Fruit fly (Drosophila melanogaster) whole organism, embryonic: ENCODE results near the gene CG16865.

ENCODE experiments used
- CG10565 ChIP-seq: fragments of 200-800 bp; sonication (Bioruptor generic); optimal IDR thresholded peaks from 3 replicates; lab custom pipeline; 2016; ENCODE audit warnings: missing biosample characterization, mild to moderate bottlenecking, missing genetic modification characterization
- CG12071 ChIP-seq: fragments of 200-800 bp; sonication (Bioruptor generic); optimal IDR thresholded peaks from 3 replicates; lab custom pipeline; 2018; ENCODE audit warnings: missing biosample characterization, mild to moderate bottlenecking, missing genetic modification characterization
- CG12236 ChIP-seq: fragments of 200-800 bp; sonication (Bioruptor generic); optimal IDR thresholded peaks from 2 replicates; lab custom pipeline; 2016; ENCODE audit warnings: missing biosample characterization, missing genetic modification characterization
- CG13624 ChIP-seq: fragments of 200-800 bp; sonication (Bioruptor generic); optimal IDR thresholded peaks from 2 replicates; lab custom pipeline; 2016; ENCODE audit warnings: missing biosample characterization, missing genetic modification characterization
- CG14014 ChIP-seq: fragments of 200-800 bp; sonication (Bioruptor generic); IDR thresholded peaks from 2 replicates; pipeline ENCODE4 v1.3.6; 2022; ENCODE audit warnings: missing biosample characterization, missing genetic modification characterization
- CG14667 ChIP-seq: fragments of 200-800 bp; sonication (Bioruptor generic); IDR thresholded peaks from 2 replicates; pipeline ENCODE4 v1.3.6; 2022; ENCODE audit warnings: missing biosample characterization, missing genetic modification characterization
- CG15601 ChIP-seq: fragments of 200-800 bp; sonication (Bioruptor generic); optimal IDR thresholded peaks from 3 replicates; lab custom pipeline; 2019; ENCODE audit warnings: missing biosample characterization, mild to moderate bottlenecking, missing genetic modification characterization, moderate library complexity
- CG16779 ChIP-seq: fragments of 200-800 bp; sonication (Bioruptor generic); IDR thresholded peaks from 2 replicates; pipeline ENCODE4 v1.3.6; 2022; ENCODE audit warnings: missing biosample characterization, missing genetic modification characterization
- CG17385 ChIP-seq: fragments of 200-800 bp; sonication (Bioruptor generic); optimal IDR thresholded peaks from 3 replicates; lab custom pipeline; 2018; ENCODE audit warnings: missing biosample characterization, mild to moderate bottlenecking, missing genetic modification characterization
- CG17912 ChIP-seq: fragments of 200-800 bp; sonication (Bioruptor generic); optimal IDR thresholded peaks from 2 replicates; lab custom pipeline; 2018; ENCODE audit warnings: missing biosample characterization, mild to moderate bottlenecking, missing genetic modification characterization
- CG2199 ChIP-seq: fragments of 200-800 bp; sonication (Bioruptor generic); IDR thresholded peaks from 3 replicates; pipeline ENCODE4 v1.3.6; 2022; ENCODE audit warnings: missing biosample characterization, missing genetic modification characterization
- CG3726 ChIP-seq: fragments of 200-800 bp; sonication (Bioruptor generic); IDR thresholded peaks from 3 replicates; pipeline ENCODE4, ENCODE4 v1.3.6; 2022; ENCODE audit warnings: missing biosample characterization, missing genetic modification characterization
- CG6689 ChIP-seq: fragments of 200-800 bp; sonication (Bioruptor generic); IDR thresholded peaks from 2 replicates; pipeline ENCODE4 v1.3.6; 2022; ENCODE audit warnings: missing biosample characterization, missing genetic modification characterization
- CG7928 ChIP-seq: fragments of 200-800 bp; sonication (Bioruptor generic); optimal IDR thresholded peaks from 2 replicates; lab custom pipeline; 2017; ENCODE audit warnings: missing biosample characterization, mild to moderate bottlenecking, missing genetic modification characterization
- CG7963 ChIP-seq: fragments of 200-800 bp; sonication (Bioruptor generic); IDR thresholded peaks from 3 replicates; pipeline ENCODE4 v1.3.6; 2022; ENCODE audit warnings: missing biosample characterization, missing genetic modification characterization; ENCODE audit not compliant: partially characterized antibody
- CG8478 ChIP-seq: fragments of >200 bp; optimal IDR thresholded peaks from 2 replicates; lab custom pipeline; 2018
- CG9215 ChIP-seq: fragments of 200-800 bp; sonication (Bioruptor generic); IDR thresholded peaks from 2 replicates; pipeline ENCODE4 v1.3.6; 2022; ENCODE audit warnings: missing biosample characterization, missing genetic modification characterization
- Camta ChIP-seq: fragments of 200-800 bp; sonication (Bioruptor generic); optimal IDR thresholded peaks from 2 replicates; lab custom pipeline; 2016; ENCODE audit warnings: missing biosample characterization, missing genetic modification characterization
- Elba2 ChIP-seq: fragments of 200-800 bp; sonication (Bioruptor generic); optimal IDR thresholded peaks from 3 replicates; lab custom pipeline; 2016; ENCODE audit warnings: missing biosample characterization, missing genetic modification characterization
- Gug ChIP-seq: fragments of 200-800 bp; sonication (Bioruptor generic); IDR thresholded peaks from 4 replicates; pipeline ENCODE4 v1.3.6; 2022; ENCODE audit warnings: missing biosample characterization, missing genetic modification characterization
- Hey ChIP-seq: fragments of 200-800 bp; sonication (Bioruptor generic); optimal IDR thresholded peaks from 3 replicates; lab custom pipeline; 2018; ENCODE audit warnings: missing biosample characterization, mild to moderate bottlenecking, missing genetic modification characterization
- Jarid2 ChIP-seq: fragments of 200-800 bp; sonication (Bioruptor generic); optimal IDR thresholded peaks from 3 replicates; lab custom pipeline; 2017; ENCODE audit warnings: mild to moderate bottlenecking, missing biosample characterization, missing genetic modification reagents, missing genetic modification characterization
- Myb ChIP-seq: fragments of 200-800 bp; sonication (Bioruptor generic); optimal IDR thresholded peaks from 2 replicates; lab custom pipeline; 2016; ENCODE audit warnings: missing biosample characterization, missing genetic modification characterization
- Nf-YA ChIP-seq: fragments of 200-800 bp; sonication (Bioruptor generic); IDR thresholded peaks from 2 replicates; pipeline ENCODE4 v1.3.6; 2022; ENCODE audit warnings: missing biosample characterization, missing genetic modification characterization
- Nf-YC ChIP-seq: fragments of 200-800 bp; optimal IDR thresholded peaks from 3 replicates; lab custom pipeline; 2019; ENCODE audit warnings: missing biosample characterization, mild to moderate bottlenecking, missing genetic modification characterization, moderate library complexity
- Sry-δ ChIP-seq: fragments of 200-800 bp; sonication (Bioruptor generic); optimal IDR thresholded peaks from 2 replicates; lab custom pipeline; 2016; ENCODE audit warnings: missing biosample characterization, missing genetic modification characterization
- Usf ChIP-seq: fragments of 200-800 bp; sonication (Bioruptor generic); optimal IDR thresholded peaks from 2 replicates; lab custom pipeline; 2017; ENCODE audit warnings: missing genotype, missing biosample characterization, missing genetic modification characterization
- Xbp1 ChIP-seq: fragments of 200-800 bp; sonication (Bioruptor generic); optimal IDR thresholded peaks from 3 replicates; lab custom pipeline; 2016; ENCODE audit warnings: missing biosample characterization, mild to moderate bottlenecking, missing genetic modification characterization
- ac ChIP-seq: fragments of 200-800 bp; sonication (Bioruptor generic); optimal IDR thresholded peaks from 3 replicates; lab custom pipeline; 2017; ENCODE audit warnings: missing biosample characterization, mild to moderate bottlenecking, missing genetic modification characterization
- ash1 ChIP-seq: fragments of 200-800 bp; sonication (Bioruptor generic); optimal IDR thresholded peaks from 2 replicates; lab custom pipeline; 2018; ENCODE audit warnings: missing biosample characterization, mild to moderate bottlenecking, missing genetic modification characterization
- az2 ChIP-seq: fragments of 200-800 bp; sonication (Bioruptor generic); optimal IDR thresholded peaks from 3 replicates; lab custom pipeline; 2016; ENCODE audit warnings: missing biosample characterization, missing genetic modification characterization
- br ChIP-seq: fragments of >200 bp; optimal IDR thresholded peaks from 2 replicates; lab custom pipeline; 2017
- chinmo ChIP-seq: fragments of 200-800 bp; sonication (Bioruptor generic); IDR thresholded peaks from 4 replicates; pipeline ENCODE4 v1.3.6; 2022; ENCODE audit warnings: missing biosample characterization, missing genetic modification characterization; ENCODE audit not compliant: partially characterized antibody
- danr ChIP-seq: fragments of 200-800 bp; sonication (Bioruptor generic); IDR thresholded peaks from 2 replicates; pipeline ENCODE4 v1.3.6; 2022; ENCODE audit warnings: missing biosample characterization, missing genetic modification characterization
- dm ChIP-seq: fragments of 200-800 bp; sonication (Bioruptor generic); optimal IDR thresholded peaks from 3 replicates; lab custom pipeline; 2016; ENCODE audit warnings: missing biosample characterization, missing genetic modification characterization
- fd102C ChIP-seq: fragments of 200-800 bp; sonication (Bioruptor generic); optimal IDR thresholded peaks from 2 replicates; lab custom pipeline; 2018; ENCODE audit warnings: missing biosample characterization, mild to moderate bottlenecking, missing genetic modification characterization, moderate library complexity
- gcm ChIP-seq: fragments of 200-800 bp; sonication (Bioruptor generic); optimal IDR thresholded peaks from 2 replicates; lab custom pipeline; 2019; ENCODE audit warnings: missing biosample characterization, mild to moderate bottlenecking, missing genetic modification characterization, moderate library complexity
- insv ChIP-seq, 2 experiments: fragments of 200-800 bp; sonication (Bioruptor generic); optimal IDR thresholded peaks; 3 replicates each; lab custom pipeline; 2016 to 2018; ENCODE audit warnings: missing biosample characterization in 2 of 2, missing genetic modification characterization in 2 of 2
- jing ChIP-seq: fragments of 200-800 bp; sonication (Bioruptor generic); optimal IDR thresholded peaks from 2 replicates; lab custom pipeline; 2018; ENCODE audit warnings: missing biosample characterization, mild to moderate bottlenecking, missing genetic modification characterization
- klu ChIP-seq: fragments of 200-800 bp; sonication (Bioruptor generic); IDR thresholded peaks from 2 replicates; pipeline ENCODE4 v1.3.6; 2022; ENCODE audit warnings: missing biosample characterization, missing genetic modification characterization
- luna ChIP-seq: fragments of 200-800 bp; sonication (Bioruptor generic); optimal IDR thresholded peaks from 2 replicates; lab custom pipeline; 2016; ENCODE audit warnings: missing biosample characterization, missing genetic modification characterization
- pb ChIP-seq: fragments of 200-800 bp; sonication (Bioruptor generic); optimal IDR thresholded peaks from 3 replicates; lab custom pipeline; 2016; ENCODE audit warnings: missing biosample characterization, missing genetic modification characterization
- pum ChIP-seq: fragments of 200-800 bp; sonication (Bioruptor generic); optimal IDR thresholded peaks from 2 replicates; lab custom pipeline; 2016; ENCODE audit warnings: missing biosample characterization, missing genetic modification characterization
- scrt ChIP-seq: fragments of 200-800 bp; sonication (Bioruptor generic); optimal IDR thresholded peaks from 2 replicates; lab custom pipeline; 2018; ENCODE audit warnings: missing biosample characterization, mild to moderate bottlenecking, missing genetic modification characterization, moderate library complexity
- seq ChIP-seq: fragments of 200-800 bp; sonication (Bioruptor generic); IDR thresholded peaks from 2 replicates; pipeline ENCODE4 v1.3.6; 2022; ENCODE audit warnings: missing biosample characterization, missing genetic modification characterization
- shn ChIP-seq: fragments of 200-800 bp; sonication (Bioruptor generic); optimal IDR thresholded peaks from 3 replicates; lab custom pipeline; 2016; ENCODE audit warnings: missing biosample characterization, missing genetic modification characterization
- tna ChIP-seq: fragments of 200-800 bp; sonication (Bioruptor generic); IDR thresholded peaks from 2 replicates; pipeline ENCODE4 v1.3.6; 2022; ENCODE audit warnings: missing biosample characterization, missing genetic modification characterization; ENCODE audit not compliant: partially characterized antibody
- vnd ChIP-seq: fragments of 200-800 bp; sonication (Bioruptor generic); IDR thresholded peaks from 3 replicates; pipeline ENCODE4 v1.3.6; 2022; ENCODE audit warnings: missing biosample characterization, missing genetic modification characterization; ENCODE audit not compliant: partially characterized antibody
- zen ChIP-seq: fragments of 200-800 bp; sonication (Bioruptor generic); optimal IDR thresholded peaks from 3 replicates; lab custom pipeline; 2018; ENCODE audit warnings: missing biosample characterization, mild to moderate bottlenecking, missing genetic modification characterization, moderate library complexity

CG16865 gene

DNA sequence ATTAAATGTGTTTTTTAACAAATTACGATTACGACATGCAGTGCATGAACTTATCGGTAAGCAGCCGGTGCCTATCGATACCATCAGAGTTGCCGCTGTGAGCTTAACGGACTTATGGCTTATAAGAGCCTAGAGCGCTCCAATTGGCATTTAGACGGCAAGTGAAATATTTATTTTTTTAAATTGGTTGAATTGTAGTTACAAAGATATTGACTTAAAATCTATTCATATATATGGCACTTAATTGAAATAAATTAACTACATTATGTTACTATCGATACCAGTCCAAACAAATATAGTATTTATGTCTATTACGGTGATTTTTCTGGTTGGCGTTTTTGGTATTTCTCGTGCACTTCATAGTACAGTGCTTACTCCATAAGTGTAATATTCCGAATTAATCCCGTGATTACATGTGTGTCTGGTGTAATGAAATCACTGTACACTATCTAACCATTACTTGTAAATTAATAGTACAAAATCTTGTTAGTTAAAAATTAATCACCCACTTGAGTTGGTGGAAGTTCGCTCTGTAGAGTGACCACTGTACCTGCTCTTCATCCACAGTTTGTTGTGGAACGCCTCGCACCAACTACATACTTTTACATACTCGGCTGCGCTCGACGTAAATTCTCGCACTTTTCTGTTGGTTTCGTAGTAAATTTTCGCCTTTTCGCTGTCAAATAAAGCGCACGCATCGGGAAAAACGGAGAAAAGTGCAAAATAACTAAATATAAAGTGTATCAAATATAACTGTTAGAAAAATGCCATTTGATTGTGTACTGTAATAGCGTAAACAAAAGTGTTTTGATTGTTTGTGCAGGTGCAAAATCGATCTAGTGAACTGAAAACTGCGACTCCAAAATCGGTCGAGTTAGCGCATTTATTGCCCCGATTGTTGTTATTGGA, 23.9 kb downstream of the CG16865 start, which contains the start of the genes mRpS23 and CenG1A (continued):
- TF ChIP-seq CG16779 (GFP tag; lab: Robert Waterston, UW) (peak; percentile 100), scrt (peak; percentile 99), chinmo (GFP tag; lab: Robert Waterston, UW) (0 out of 4 replicates have a peak, but pooled peaks have one; percentile 36), Xbp1 (GFP tag; lab: Kevin White, UChicago) (peak; percentile 100), Camta (GFP tag; lab: Kevin White, UChicago) (peak; percentile 99), fd102C (GFP tag; lab: Kevin White, UChicago) (peak; percentile 98), zen (tag; lab: Kevin White, UChicago) (peak; percentile 100), pum (peak; percentile 100), gcm (GFP tag; lab: Kevin White, UChicago) (peak; percentile 100), insv (GFP tag; optimal IDR thresholded peaks at IDR 0.05; lab: Kevin White, UChicago) (peak; percentile 73 to 89), az2 (peak; percentile 100), CG12236 (GFP tag; lab: Kevin White, UChicago) (peak; percentile 99), CG6689 (GFP tag; lab: Robert Waterston, UW) (peak; percentile 100), Myb (GFP tag; lab: Kevin White, UChicago) (peak; percentile 96), CG17912 (GFP tag; lab: Kevin White, UChicago) (peak; percentile 99), CG12071 (GFP tag; lab: Kevin White, UChicago) (peak; percentile 100), CG14014 (GFP tag; lab: Robert Waterston, UW) (peak; percentile 100), CG10565 (GFP tag; lab: Kevin White, UChicago) (peak; percentile 99), Nf-YC (tag; lab: Kevin White, UChicago) (peak; percentile 94), Usf (GFP tag; lab: Kevin White, UChicago) (peak; percentile 99), seq (GFP tag; lab: Robert Waterston, UW) (peak; percentile 100), Sry-δ (GFP tag; lab: Kevin White, UChicago) (peak; percentile 87), CG8478 (lab: Kevin White, UChicago) (no peak), Gug (GFP tag; lab: Robert Waterston, UW) (peak; percentile 100), klu (peak; percentile 99), CG2199 (peak; percentile 100), danr (GFP tag; lab: Robert Waterston, UW) (peak; percentile 99), Jarid2 (GFP tag; lab: Kevin White, UChicago) (peak; percentile 97), tna (GFP tag; lab: Robert Waterston, UW) (peak; percentile 53), luna (GFP tag; lab: Kevin White, UChicago) (peak; percentile 99), CG17385 (GFP tag; lab: Kevin White, UChicago) (peak; percentile 100), Hey (tag; lab: Kevin White, UChicago) (peak; percentile 99), jing (GFP tag; lab: Kevin White, UChicago) (peak; percentile 100), dm (GFP tag; lab: Kevin White, UChicago) (peak; percentile 99), CG14667 (GFP tag; lab: Robert Waterston, UW) (peak; percentile 100), Nf-YA (GFP tag; lab: Robert Waterston, UW) (peak; percentile 100), br (lab: Kevin White, UChicago) (no peak), vnd (peak; percentile 85), ac (peak; percentile 99), CG7963 (GFP tag; lab: Robert Waterston, UW) (peak; percentile 74; the same call in 2 of the 3 replicates), CG9215 (GFP tag; lab: Robert Waterston, UW) (peak; percentile 99), ash1 (peak; percentile 99), CG13624 (peak; percentile 100), CG3726 (peak; percentile 100), CG15601 (tag; lab: Kevin White, UChicago) (peak; percentile 99), shn (GFP tag; lab: Kevin White, UChicago) (peak; percentile 99), Elba2 (peak; percentile 99), pb (GFP tag; lab: Kevin White, UChicago) (peak; percentile 99), CG7928 (peak; percentile 88)
